Fruit fly (Drosophila melanogaster): ENCODE measurements around the gene CG44362.
A peak's percentile ranks its signal among the peaks of the same experiment; 100 is the strongest.

The CG44362 gene

dm6 chr3L:11414453-11414852, 17.1 kb downstream of the CG44362 start:
- TF ChIP-seq Smox (GFP tag; optimal IDR thresholded peaks at IDR 0.05) = peak; percentile 44
- no peak for TF ChIP-seq CG8319 (GFP tag; optimal IDR thresholded peaks at IDR 0.05)
- peak; percentile 43 for TF ChIP-seq CG4318 (GFP tag; optimal IDR thresholded peaks at IDR 0.05)
- peak; percentile 49 for TF ChIP-seq Met (GFP tag; optimal IDR thresholded peaks at IDR 0.05)
- TF ChIP-seq CG11762 (GFP tag; optimal IDR thresholded peaks at IDR 0.05; ENCODE audit: insufficient read depth) = peak; percentile 36
- peak; percentile 27 for TF ChIP-seq CG6792 (GFP tag; optimal IDR thresholded peaks at IDR 0.05)
- TF ChIP-seq fd85E (GFP tag; optimal IDR thresholded peaks at IDR 0.05) = no peak
- peak; percentile 36 for TF ChIP-seq Sox15 (GFP tag; optimal IDR thresholded peaks at IDR 0.05)
- peak; percentile 12 for TF ChIP-seq vri (GFP tag; optimal IDR thresholded peaks at IDR 0.05)
- peak; percentile 40; the same call in 1 of the 2 replicates for TF ChIP-seq CG15336 (GFP tag; IDR thresholded peaks at IDR 0.05)
- TF ChIP-seq CG3919 (GFP tag; optimal IDR thresholded peaks at IDR 0.05) = peak; percentile 23
- no peak for TF ChIP-seq Hr38 (GFP tag; optimal IDR thresholded peaks at IDR 0.05)
- no peak for TF ChIP-seq CG10669 (GFP tag; optimal IDR thresholded peaks at IDR 0.05)
- peak; percentile 46 for TF ChIP-seq cyc (GFP tag; optimal IDR thresholded peaks at IDR 0.05)
- TF ChIP-seq CG10631 (GFP tag; optimal IDR thresholded peaks at IDR 0.05) = peak; percentile 67
- peak; percentile 63 for TF ChIP-seq Sox14 (GFP tag; optimal IDR thresholded peaks at IDR 0.05)
- no peak for TF ChIP-seq CG11902 (GFP tag; optimal IDR thresholded peaks at IDR 0.05)
- TF ChIP-seq dac (GFP tag; optimal IDR thresholded peaks at IDR 0.05) = peak; percentile 27
- TF ChIP-seq OdsH (GFP tag; optimal IDR thresholded peaks at IDR 0.05) = peak; percentile 46
- TF ChIP-seq Lpt (GFP tag; optimal IDR thresholded peaks at IDR 0.05) = no peak
- TF ChIP-seq lz (GFP tag; optimal IDR thresholded peaks at IDR 0.05) = peak; percentile 64
- peak; percentile 29 for TF ChIP-seq CG34406 (GFP tag; optimal IDR thresholded peaks at IDR 0.05)
- TF ChIP-seq CG6276 (GFP tag; optimal IDR thresholded peaks at IDR 0.05) = peak; percentile 27
- TF ChIP-seq CG31627 (GFP tag; optimal IDR thresholded peaks at IDR 0.05) = peak; percentile 55
- TF ChIP-seq eg (GFP tag; IDR thresholded peaks at IDR 0.05) = 0 out of 3 replicates have a peak, but pooled peaks have one; percentile 43
- TF ChIP-seq Hr39 (GFP tag; optimal IDR thresholded peaks at IDR 0.05) = peak; percentile 52
- no peak for TF ChIP-seq CG6854 (GFP tag; optimal IDR thresholded peaks at IDR 0.05)
- TF ChIP-seq Eip78C (GFP tag) = peak; percentile 88
- peak; percentile 51 for TF ChIP-seq achi (GFP tag; optimal IDR thresholded peaks at IDR 0.05)
- TF ChIP-seq CG3032 (tag; optimal IDR thresholded peaks at IDR 0.05) = no peak
- no peak for TF ChIP-seq CG7368 (GFP tag; optimal IDR thresholded peaks at IDR 0.05)
- TF ChIP-seq ss (GFP tag; optimal IDR thresholded peaks at IDR 0.05) = no peak
- peak; percentile 2 for TF ChIP-seq spab (GFP tag; optimal IDR thresholded peaks at IDR 0.05)
- TF ChIP-seq pdm3 (GFP tag; optimal IDR thresholded peaks at IDR 0.05) = peak; percentile 58
- no peak for TF ChIP-seq Blimp-1 (GFP tag; optimal IDR thresholded peaks at IDR 0.05)
- TF ChIP-seq svp (GFP tag) = peak; percentile 73
- TF ChIP-seq CG1621 (tag; optimal IDR thresholded peaks at IDR 0.05) = no peak
- TF ChIP-seq net (GFP tag; optimal IDR thresholded peaks at IDR 0.05) = peak; percentile 26
- peak; percentile 33 for TF ChIP-seq topi (GFP tag; optimal IDR thresholded peaks at IDR 0.05)
- TF ChIP-seq fd59A (GFP tag; optimal IDR thresholded peaks at IDR 0.05) = peak; percentile 46
- TF ChIP-seq CG9139 (GFP tag; optimal IDR thresholded peaks at IDR 0.05) = no peak
- TF ChIP-seq Ets96B (tag; optimal IDR thresholded peaks at IDR 0.05) = peak; percentile 53
- no peak for TF ChIP-seq dsx (GFP tag; optimal IDR thresholded peaks at IDR 0.05; ENCODE audit: poor library complexity, severe bottlenecking)
- peak; percentile 43 for TF ChIP-seq Eip75B (GFP tag; optimal IDR thresholded peaks at IDR 0.05)
- TF ChIP-seq Ets21C (GFP tag; optimal IDR thresholded peaks at IDR 0.05) = peak; percentile 34
- TF ChIP-seq CG11294 (GFP tag; IDR thresholded peaks at IDR 0.05) = no peak; the same call in 1 of the 2 replicates
- TF ChIP-seq CG32006 (GFP tag; optimal IDR thresholded peaks at IDR 0.05) = peak; percentile 74
- TF ChIP-seq CG16779 (tag; optimal IDR thresholded peaks at IDR 0.05) = no peak
- TF ChIP-seq fkh (GFP tag; optimal IDR thresholded peaks at IDR 0.05) = no peak
- TF ChIP-seq Eip93F (GFP tag; optimal IDR thresholded peaks at IDR 0.05) = no peak
- peak; percentile 39 for TF ChIP-seq acj6 (GFP tag; optimal IDR thresholded peaks at IDR 0.05)
- no peak for TF ChIP-seq CG6163 (GFP tag; IDR thresholded peaks at IDR 0.05)
- TF ChIP-seq Gug (GFP tag; IDR thresholded peaks at IDR 0.05) = no peak
